Fruit fly (Drosophila melanogaster) whole organism, embryonic: ENCODE data around the gene CG32829.

ENCODE experiments used
- Adf1 ChIP-seq: fragments of 200-800 bp; sonication (Bioruptor generic); IDR thresholded peaks from 2 replicates; pipeline ENCODE4 v1.3.6; 2022; ENCODE audit warnings: missing biosample characterization, missing genetic modification characterization
- BEAF-32 ChIP-seq: fragments of 200-800 bp; sonication (Bioruptor generic); optimal IDR thresholded peaks from 3 replicates; lab custom pipeline; 2017; ENCODE audit warnings: missing biosample characterization, missing genetic modification characterization, mild to moderate bottlenecking, moderate library complexity, missing genetic modification reagents
- Blimp-1 ChIP-seq: fragments of 200-800 bp; sonication (Bioruptor generic); optimal IDR thresholded peaks from 3 replicates; lab custom pipeline; 2018; ENCODE audit warnings: missing biosample characterization, missing genetic modification characterization, mild to moderate bottlenecking, moderate library complexity, missing genetic modification reagents
- CG10147 ChIP-seq: fragments of 200-800 bp; sonication (Bioruptor generic); optimal IDR thresholded peaks from 2 replicates; lab custom pipeline; 2019; ENCODE audit warnings: missing biosample characterization, mild to moderate bottlenecking, missing genetic modification characterization, moderate library complexity
- CG12659 ChIP-seq: fragments of 200-800 bp; sonication (Bioruptor generic); optimal IDR thresholded peaks from 3 replicates; lab custom pipeline; 2017; ENCODE audit warnings: mild to moderate bottlenecking, missing biosample characterization, missing genetic modification reagents, missing genetic modification characterization
- CG12769 ChIP-seq: fragments of 200-800 bp; sonication (Bioruptor generic); optimal IDR thresholded peaks from 2 replicates; lab custom pipeline; 2019; ENCODE audit warnings: missing biosample characterization, mild to moderate bottlenecking, missing genetic modification characterization, moderate library complexity
- CG14710 ChIP-seq: fragments of 200-800 bp; sonication (Bioruptor generic); optimal IDR thresholded peaks from 3 replicates; lab custom pipeline; 2019; ENCODE audit warnings: missing biosample characterization, mild to moderate bottlenecking, missing genetic modification characterization, moderate library complexity
- CG15269 ChIP-seq: fragments of 200-800 bp; sonication (Bioruptor generic); optimal IDR thresholded peaks from 2 replicates; lab custom pipeline; 2018; ENCODE audit warnings: missing biosample characterization, mild to moderate bottlenecking, missing genetic modification characterization, moderate library complexity
- CG15514 ChIP-seq: fragments of 200-800 bp; sonication (Bioruptor generic); optimal IDR thresholded peaks from 3 replicates; lab custom pipeline; 2017; ENCODE audit warnings: missing biosample characterization, missing genetic modification characterization, mild to moderate bottlenecking, moderate library complexity, missing genetic modification reagents
- CG17186 ChIP-seq: fragments of 200-800 bp; sonication (Bioruptor generic); optimal IDR thresholded peaks from 3 replicates; lab custom pipeline; 2017; ENCODE audit warnings: missing biosample characterization, missing genetic modification reagents, missing genetic modification characterization
- CG17359 ChIP-seq: fragments of 200-800 bp; sonication (Bioruptor generic); optimal IDR thresholded peaks from 3 replicates; lab custom pipeline; 2018; ENCODE audit warnings: missing biosample characterization, mild to moderate bottlenecking, missing genetic modification characterization, moderate library complexity
- CG18764 ChIP-seq: fragments of 200-800 bp; sonication (Bioruptor generic); optimal IDR thresholded peaks from 3 replicates; lab custom pipeline; 2016; ENCODE audit warnings: missing biosample characterization, missing genetic modification characterization
- CG31388 ChIP-seq: fragments of 200-800 bp; sonication (Bioruptor generic); optimal IDR thresholded peaks from 2 replicates; lab custom pipeline; 2016; ENCODE audit warnings: missing biosample characterization, missing genetic modification characterization
- CG33213 ChIP-seq: fragments of 200-800 bp; sonication (Bioruptor generic); optimal IDR thresholded peaks from 3 replicates; lab custom pipeline; 2016; ENCODE audit warnings: missing biosample characterization, missing genetic modification characterization
- CG34422 ChIP-seq: fragments of 200-800 bp; sonication (Bioruptor generic); IDR thresholded peaks from 3 replicates; pipeline ENCODE4 v1.3.6; 2022; ENCODE audit warnings: missing biosample characterization, missing genetic modification characterization
- CG7271 ChIP-seq: fragments of 200-800 bp; sonication (Bioruptor generic); optimal IDR thresholded peaks from 2 replicates; lab custom pipeline; 2018; ENCODE audit warnings: missing biosample characterization, mild to moderate bottlenecking, missing genetic modification characterization, moderate library complexity
- CG8290 ChIP-seq, 3 experiments: fragments of 200-800 bp; sonication (Bioruptor generic); optimal IDR thresholded peaks; 2 replicates each; lab custom pipeline; 2016 to 2019; ENCODE audit warnings: missing biosample characterization in 3 of 3, missing genetic modification characterization in 3 of 3, mild to moderate bottlenecking in 2 of 3, moderate library complexity in 1 of 3
- CG9437 ChIP-seq: fragments of 200-800 bp; sonication (Bioruptor generic); optimal IDR thresholded peaks from 2 replicates; lab custom pipeline; 2018; ENCODE audit warnings: missing biosample characterization, mild to moderate bottlenecking, missing genetic modification characterization
- CkIIα-i1 ChIP-seq: fragments of 200-800 bp; sonication (Bioruptor generic); IDR thresholded peaks from 2 replicates; pipeline ENCODE4 v1.3.6; 2022; ENCODE audit warnings: missing biosample characterization, missing genetic modification characterization
- D19A ChIP-seq: fragments of 200-800 bp; optimal IDR thresholded peaks from 3 replicates; lab custom pipeline; 2019; ENCODE audit warnings: missing biosample characterization, mild to moderate bottlenecking, missing genetic modification characterization, moderate library complexity
- E2f1 ChIP-seq: fragments of 200-800 bp; sonication (Bioruptor generic); IDR thresholded peaks from 2 replicates; pipeline ENCODE4 v1.3.6; 2022; ENCODE audit warnings: missing biosample characterization, missing genetic modification characterization
- ERR ChIP-seq: fragments of 200-800 bp; sonication (Bioruptor generic); optimal IDR thresholded peaks from 2 replicates; lab custom pipeline; 2016; ENCODE audit warnings: missing biosample characterization, missing genetic modification characterization
- Hr78 ChIP-seq, 2 experiments: fragments of 200-800 bp in 1 of 2; fragments of >200 bp in 1 of 2; sonication (Bioruptor generic) in 1 of 2; optimal IDR thresholded peaks; 2 replicates each; lab custom pipeline; 2017 to 2019; ENCODE audit warnings: missing biosample characterization in 2 of 2, missing genetic modification characterization in 2 of 2, mild to moderate bottlenecking in 1 of 2, moderate library complexity in 1 of 2
- NC2β ChIP-seq: fragments of 200-800 bp; sonication (Bioruptor generic); optimal IDR thresholded peaks from 2 replicates; lab custom pipeline; 2016; ENCODE audit warnings: missing biosample characterization, missing genetic modification characterization
- Pdp1 ChIP-seq, 2 experiments: fragments of 200-800 bp; sonication (Bioruptor generic); optimal IDR thresholded peaks; 3 replicates each; lab custom pipeline; 2016; ENCODE audit warnings: missing biosample characterization in 2 of 2, missing genetic modification characterization in 2 of 2, mild to moderate bottlenecking in 1 of 2, moderate library complexity in 1 of 2
- Sin3A ChIP-seq: fragments of >200 bp; optimal IDR thresholded peaks from 2 replicates; lab custom pipeline; 2018
- Sox102F ChIP-seq: fragments of 200-800 bp; sonication (Bioruptor generic); optimal IDR thresholded peaks from 2 replicates; lab custom pipeline; 2018; ENCODE audit warnings: missing biosample characterization, mild to moderate bottlenecking, missing genetic modification characterization, moderate library complexity
- bbx ChIP-seq: fragments of 200-800 bp; sonication (Bioruptor generic); IDR thresholded peaks from 2 replicates; pipeline ENCODE4 v1.3.6; 2022; ENCODE audit warnings: missing biosample characterization, missing genetic modification characterization; ENCODE audit not compliant: partially characterized antibody
- chm ChIP-seq: fragments of 200-800 bp; sonication (Bioruptor generic); IDR thresholded peaks from 2 replicates; pipeline ENCODE4 v1.3.6; 2022; ENCODE audit warnings: missing biosample characterization, missing genetic modification characterization
- chn ChIP-seq: fragments of 200-800 bp; sonication (Bioruptor generic); optimal IDR thresholded peaks from 2 replicates; lab custom pipeline; 2016; ENCODE audit warnings: missing biosample characterization, missing genetic modification characterization
- ftz-f1 ChIP-seq: fragments of 200-800 bp; sonication (Bioruptor generic); optimal IDR thresholded peaks from 2 replicates; lab custom pipeline; 2016; ENCODE audit warnings: missing biosample characterization, missing genetic modification characterization
- gem ChIP-seq: fragments of 200-800 bp; sonication (Bioruptor generic); optimal IDR thresholded peaks from 2 replicates; lab custom pipeline; 2019; ENCODE audit warnings: missing biosample characterization, mild to moderate bottlenecking, missing genetic modification characterization, moderate library complexity
- gfzf ChIP-seq: fragments of 200-800 bp; sonication (Bioruptor generic); optimal IDR thresholded peaks from 2 replicates; lab custom pipeline; 2016; ENCODE audit warnings: missing biosample characterization, mild to moderate bottlenecking, missing genetic modification characterization, moderate library complexity
- gro ChIP-seq: fragments of 200-800 bp; sonication (Bioruptor generic); optimal IDR thresholded peaks from 2 replicates; lab custom pipeline; 2016; ENCODE audit warnings: missing biosample characterization, missing genetic modification characterization
- gsb-n ChIP-seq: fragments of 200-800 bp; sonication (Bioruptor generic); optimal IDR thresholded peaks from 3 replicates; lab custom pipeline; 2018; ENCODE audit warnings: missing biosample characterization, mild to moderate bottlenecking, missing genetic modification characterization
- ken ChIP-seq: fragments of 200-800 bp; sonication (Bioruptor generic); IDR thresholded peaks from 3 replicates; pipeline ENCODE4 v1.3.6; 2022; ENCODE audit warnings: missing biosample characterization, missing genetic modification characterization
- lilli ChIP-seq: fragments of 200-800 bp; sonication (Bioruptor generic); optimal IDR thresholded peaks from 3 replicates; lab custom pipeline; 2016; ENCODE audit warnings: missing biosample characterization, missing genetic modification characterization
- nom ChIP-seq: fragments of 200-800 bp; sonication (Bioruptor generic); optimal IDR thresholded peaks from 2 replicates; lab custom pipeline; 2017; ENCODE audit warnings: missing biosample characterization, missing genetic modification characterization, mild to moderate bottlenecking, moderate library complexity, missing genetic modification reagents
- phol ChIP-seq: fragments of 200-800 bp; sonication (Bioruptor generic); optimal IDR thresholded peaks from 3 replicates; lab custom pipeline; 2018; ENCODE audit warnings: missing biosample characterization, mild to moderate bottlenecking, missing genetic modification characterization, moderate library complexity
- pros ChIP-seq: fragments of 200-800 bp; sonication (Bioruptor generic); optimal IDR thresholded peaks from 3 replicates; lab custom pipeline; 2019; ENCODE audit warnings: missing biosample characterization, mild to moderate bottlenecking, missing genetic modification characterization, moderate library complexity
- psq ChIP-seq: fragments of 200-800 bp; sonication (Bioruptor generic); optimal IDR thresholded peaks from 2 replicates; lab custom pipeline; 2017; ENCODE audit warnings: missing biosample characterization, missing genetic modification characterization
- schlank ChIP-seq: fragments of 200-800 bp; sonication (Bioruptor generic); optimal IDR thresholded peaks from 2 replicates; lab custom pipeline; 2018; ENCODE audit warnings: missing biosample characterization, mild to moderate bottlenecking, missing genetic modification characterization
- sqz ChIP-seq: fragments of 200-800 bp; sonication (Bioruptor generic); optimal IDR thresholded peaks from 3 replicates; lab custom pipeline; 2018; ENCODE audit warnings: missing biosample characterization, mild to moderate bottlenecking, missing genetic modification characterization
- sr ChIP-seq: fragments of 200-800 bp; sonication (Bioruptor generic); IDR thresholded peaks from 3 replicates; pipeline ENCODE4 v1.3.6; 2022; ENCODE audit warnings: missing biosample characterization, missing genetic modification characterization
- stwl ChIP-seq: fragments of 200-800 bp; sonication (Bioruptor generic); optimal IDR thresholded peaks from 3 replicates; lab custom pipeline; 2018; ENCODE audit warnings: missing biosample characterization, mild to moderate bottlenecking, missing genetic modification characterization, moderate library complexity
- tap ChIP-seq: fragments of 200-800 bp; optimal IDR thresholded peaks from 3 replicates; lab custom pipeline; 2019; ENCODE audit warnings: missing biosample characterization, mild to moderate bottlenecking, missing genetic modification characterization, moderate library complexity
- twi ChIP-seq: fragments of 200-800 bp; optimal IDR thresholded peaks from 2 replicates; lab custom pipeline; 2019; ENCODE audit warnings: missing biosample characterization, mild to moderate bottlenecking, missing genetic modification characterization, moderate library complexity

The CG32829 gene

DNA sequence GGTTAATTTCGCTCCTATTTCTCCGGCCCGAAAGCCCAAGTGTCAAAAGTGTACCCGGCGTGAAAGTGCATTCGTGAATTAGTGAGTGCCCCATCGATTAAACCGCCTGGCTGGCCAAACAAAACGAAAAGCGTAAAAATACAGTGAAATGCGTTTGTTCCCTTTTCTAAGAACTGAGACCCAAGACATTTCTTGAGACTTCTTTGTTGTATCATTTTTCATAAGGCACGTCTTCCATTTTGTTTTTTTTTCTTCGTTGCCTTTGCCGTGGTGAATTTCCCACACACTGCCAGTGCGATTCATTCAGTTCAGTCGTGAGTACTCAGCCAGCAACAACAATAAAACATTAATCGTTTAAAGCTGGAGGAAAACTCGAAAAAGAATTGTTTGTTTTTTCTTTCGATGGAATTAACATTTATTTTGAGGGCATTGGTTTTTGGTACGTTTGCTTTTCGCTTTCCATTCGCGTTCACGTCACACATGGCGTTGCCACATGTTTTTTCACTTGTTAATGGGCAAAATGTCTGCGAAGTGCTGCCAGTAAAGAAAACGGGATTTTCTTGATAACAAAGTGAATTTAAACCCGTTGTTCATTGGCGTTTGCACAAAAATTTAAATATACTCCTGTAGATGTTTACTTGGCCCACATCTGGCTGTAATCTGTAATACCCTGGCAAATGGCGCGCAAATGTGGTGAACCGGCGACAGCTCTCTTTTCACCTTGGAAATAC lies 5.3 kb upstream of the CG32829 start:
- TF ChIP-seq E2f1 (GFP tag; lab: Robert Waterston, UW), result peak; percentile 35; the same call in 1 of the 2 replicates
- TF ChIP-seq D19A, result peak; percentile 22
- TF ChIP-seq gsb-n (tag; lab: Kevin White, UChicago), result peak; percentile 16
- TF ChIP-seq Pdp1 (GFP tag; optimal IDR thresholded peaks at IDR 0.05; lab: Kevin White, UChicago), result peak in 1 of 2 experiments; percentile 3
- TF ChIP-seq gem (tag; lab: Kevin White, UChicago), result peak; percentile 12
- 0 out of 2 replicates have a peak, but pooled peaks have one; percentile 3 for TF ChIP-seq Adf1 (GFP tag; lab: Robert Waterston, UW)
- TF ChIP-seq CG7271, result no peak
- no peak for TF ChIP-seq CG8290 (GFP tag; optimal IDR thresholded peaks at IDR 0.05; lab: Kevin White, UChicago)
- TF ChIP-seq CG8290 (tag; optimal IDR thresholded peaks at IDR 0.05; lab: Kevin White, UChicago), result peak in 1 of 2 experiments; percentile 18
- peak; percentile 19 for TF ChIP-seq gfzf (GFP tag; lab: Kevin White, UChicago)
- peak; percentile 71 for TF ChIP-seq phol (tag; lab: Kevin White, UChicago)
- TF ChIP-seq pros (GFP tag; lab: Kevin White, UChicago), result peak; percentile 95
- peak; percentile 21 for TF ChIP-seq BEAF-32 (GFP tag; lab: Kevin White, UChicago)
- peak; percentile 27 for TF ChIP-seq Blimp-1
- TF ChIP-seq CG17186 (GFP tag; lab: Kevin White, UChicago), result peak; percentile 22
- peak; percentile 59; the same call in 1 of the 3 replicates for TF ChIP-seq CG34422 (GFP tag; lab: Robert Waterston, UW)
- no peak for TF ChIP-seq sr (GFP tag; lab: Robert Waterston, UW)
- TF ChIP-seq CG17359 (tag; lab: Kevin White, UChicago), result peak; percentile 14
- TF ChIP-seq chn, result peak; percentile 28
- no peak for TF ChIP-seq NC2β
- TF ChIP-seq CG15514 (GFP tag; lab: Kevin White, UChicago), result peak; percentile 29
- TF ChIP-seq CG15269 (tag; lab: Kevin White, UChicago), result no peak
- peak; percentile 20 for TF ChIP-seq stwl (tag; lab: Kevin White, UChicago)
- TF ChIP-seq tap, result peak; percentile 14
- TF ChIP-seq CG12769 (tag; lab: Kevin White, UChicago), result peak; percentile 50
- TF ChIP-seq Sox102F (GFP tag; lab: Kevin White, UChicago), result peak; percentile 3
- no peak for TF ChIP-seq CG18764
- peak; percentile 99 for TF ChIP-seq CG9437 (GFP tag; lab: Kevin White, UChicago)
- TF ChIP-seq CG10147 (GFP tag; lab: Kevin White, UChicago), result peak; percentile 51
- peak; percentile 79 for TF ChIP-seq ftz-f1 (GFP tag; lab: Kevin White, UChicago)
- TF ChIP-seq schlank (tag; lab: Kevin White, UChicago), result no peak
- TF ChIP-seq bbx, result 0 out of 2 replicates have a peak, but pooled peaks have one; percentile 16
- peak; percentile 3 for TF ChIP-seq ERR (GFP tag; lab: Kevin White, UChicago)
- peak; percentile 13 for TF ChIP-seq CG12659 (GFP tag; lab: Kevin White, UChicago)
- TF ChIP-seq CkIIα-i1, result no peak
- no peak for TF ChIP-seq CG33213 (GFP tag; lab: Kevin White, UChicago)
- TF ChIP-seq Hr78 (GFP tag; optimal IDR thresholded peaks at IDR 0.05; lab: Kevin White, UChicago), result no peak
- TF ChIP-seq chm (GFP tag; lab: Robert Waterston, UW), result peak; percentile 2; the same call in 1 of the 2 replicates
- peak; percentile 78 for TF ChIP-seq psq (GFP tag; lab: Kevin White, UChicago)
- TF ChIP-seq nom (GFP tag; lab: Kevin White, UChicago), result peak; percentile 40
- peak; percentile 5 for TF ChIP-seq CG14710 (tag; lab: Kevin White, UChicago)
- peak; percentile 37 for TF ChIP-seq lilli
- peak; percentile 87 for TF ChIP-seq twi (tag; lab: Kevin White, UChicago)
- peak; percentile 34 for TF ChIP-seq gro (GFP tag; lab: Kevin White, UChicago)
- peak; percentile 19 for TF ChIP-seq Sin3A (lab: Kevin White, UChicago)
- TF ChIP-seq CG31388 (GFP tag; lab: Kevin White, UChicago), result no peak
- TF ChIP-seq sqz (GFP tag; lab: Kevin White, UChicago), result peak; percentile 65
- TF ChIP-seq ken (GFP tag; lab: Robert Waterston, UW), result no peak
